Worm (Caenorhabditis elegans) whole organism, young adult: ENCODE measurements around the gene nlp-45.
A peak's percentile ranks its signal among the peaks of the same experiment; 100 is the strongest.

Source experiments
- B0035.1 ChIP-seq: sonication (generic microtip); optimal IDR thresholded peaks from 2 replicates; lab custom pipeline; 2016; ENCODE audit warnings: missing genetic modification characterization, mild to moderate bottlenecking, missing compliant biosample characterization, missing genotype, missing genetic modification reagents
- B0261.1 ChIP-seq: sonication (generic microtip); optimal IDR thresholded peaks from 2 replicates; lab custom pipeline; 2016; ENCODE audit warnings: mild to moderate bottlenecking, missing genetic modification characterization, moderate library complexity, missing compliant biosample characterization
- B0336.3 ChIP-seq: fragments of 200-800 bp; sonication (Bioruptor generic); IDR thresholded peaks from 2 replicates; pipeline ENCODE4 v1.3.6; 2022; ENCODE audit warnings: missing genetic modification characterization, missing compliant biosample characterization
- C06A6.2 ChIP-seq: fragments of 200-800 bp; sonication (Bioruptor generic); conservative IDR thresholded peaks from 2 replicates; pipeline ENCODE4 v1.3.6; 2022; ENCODE audit warnings: missing genetic modification characterization, missing compliant biosample characterization
- F10E7.11 ChIP-seq: sonication (generic microtip); optimal IDR thresholded peaks from 2 replicates; lab custom pipeline; 2017; ENCODE audit warnings: mild to moderate bottlenecking, missing genetic modification characterization, moderate library complexity, missing compliant biosample characterization
- F22D6.2 ChIP-seq: sonication (generic microtip); optimal IDR thresholded peaks from 2 replicates; lab custom pipeline; 2016; ENCODE audit warnings: mild to moderate bottlenecking, missing genetic modification characterization, missing compliant biosample characterization
- F39B2.1 ChIP-seq: fragments of 200-800 bp; sonication (Bioruptor generic); IDR thresholded peaks from 2 replicates; pipeline ENCODE4 v1.3.6; 2022; ENCODE audit warnings: missing genetic modification reagents, missing genetic modification characterization, missing compliant biosample characterization
- F49E8.2 ChIP-seq: sonication (generic microtip); optimal IDR thresholded peaks from 3 replicates; lab custom pipeline; 2017; ENCODE audit warnings: missing genetic modification characterization, mild to moderate bottlenecking, missing compliant biosample characterization, antibody characterized with exemption, moderate library complexity; ENCODE audit not compliant: insufficient read depth
- K11D2.4 ChIP-seq: fragments of 200-800 bp; sonication (Bioruptor generic); IDR thresholded peaks from 2 replicates; pipeline ENCODE4 v1.3.6; 2022; ENCODE audit warnings: missing genetic modification reagents, missing genetic modification characterization, missing compliant biosample characterization
- K12H6.12 ChIP-seq: fragments of 200-800 bp; sonication (Bioruptor generic); optimal IDR thresholded peaks from 2 replicates; lab custom pipeline; 2018; ENCODE audit warnings: mild to moderate bottlenecking, missing genetic modification characterization, missing compliant biosample characterization
- T07F8.4 ChIP-seq: sonication (generic microtip); optimal IDR thresholded peaks from 2 replicates; lab custom pipeline; 2016; ENCODE audit warnings: mild to moderate bottlenecking, missing genetic modification characterization, moderate library complexity, missing compliant biosample characterization
- Y53G8AR.9 ChIP-seq: fragments of 200-800 bp; sonication (Bioruptor generic); conservative IDR thresholded peaks from 2 replicates; pipeline ENCODE4 v1.3.6; 2022; ENCODE audit warnings: missing genetic modification reagents, missing genetic modification characterization, missing compliant biosample characterization
- Y56A3A.18 ChIP-seq: fragments of 200-800 bp; sonication (Bioruptor generic); IDR thresholded peaks from 2 replicates; pipeline ENCODE4 v1.3.6; 2022; ENCODE audit warnings: missing genetic modification reagents, missing genetic modification characterization, missing compliant biosample characterization
- Y95B8A.8 ChIP-seq: fragments of 200-800 bp; sonication (Bioruptor generic); IDR thresholded peaks from 2 replicates; pipeline ENCODE4 v1.3.6; 2022; ENCODE audit warnings: missing genetic modification reagents, missing genetic modification characterization, missing compliant biosample characterization
- aptf-2 ChIP-seq: fragments of 200-800 bp; sonication (Bioruptor generic); conservative IDR thresholded peaks from 2 replicates; pipeline ENCODE4 v1.3.6; 2022; ENCODE audit warnings: missing genetic modification reagents, missing genetic modification characterization, missing compliant biosample characterization
- aptf-3 ChIP-seq: fragments of 200-800 bp; sonication (Bioruptor generic); IDR thresholded peaks from 2 replicates; pipeline ENCODE4 v1.3.6; 2022; ENCODE audit warnings: missing genetic modification characterization, missing compliant biosample characterization
- atf-7 ChIP-seq: sonication (generic microtip); optimal IDR thresholded peaks from 2 replicates; lab custom pipeline; 2017; ENCODE audit warnings: mild to moderate bottlenecking, missing genetic modification characterization, missing compliant biosample characterization
- ccch-3 ChIP-seq: fragments of 200-800 bp; sonication (Bioruptor generic); optimal IDR thresholded peaks from 2 replicates; lab custom pipeline; 2018; ENCODE audit warnings: mild to moderate bottlenecking, missing genetic modification characterization, missing compliant biosample characterization
- cebp-1 ChIP-seq, 2 experiments: fragments of 200-800 bp in 1 of 2; sonication (Bioruptor generic) in 1 of 2; sonication (generic microtip) in 1 of 2; IDR thresholded peaks in 1 of 2; optimal IDR thresholded peaks in 1 of 2; 2 replicates each; pipeline versions ENCODE4 v1.3.6 to Lab custom; 2017 to 2022; ENCODE audit warnings: missing compliant biosample characterization in 2 of 2, missing genetic modification characterization in 2 of 2, mild to moderate bottlenecking in 1 of 2, missing genetic modification reagents in 1 of 2, moderate library complexity in 1 of 2
- cebp-2 ChIP-seq: fragments of 200-800 bp; sonication (Bioruptor generic); IDR thresholded peaks from 2 replicates; pipeline ENCODE4 v1.3.6; 2022; ENCODE audit warnings: missing genetic modification characterization, missing compliant biosample characterization
- ceh-79 ChIP-seq: sonication (generic microtip); optimal IDR thresholded peaks from 2 replicates; lab custom pipeline; 2017; ENCODE audit warnings: mild to moderate bottlenecking, missing genetic modification characterization, missing compliant biosample characterization
- ceh-91 ChIP-seq: fragments of 200-800 bp; sonication (Bioruptor generic); IDR thresholded peaks from 2 replicates; pipeline ENCODE4 v1.3.6; 2022; ENCODE audit warnings: missing genetic modification reagents, missing genetic modification characterization, missing compliant biosample characterization
- dox-1 ChIP-seq: fragments of 200-800 bp; sonication (Bioruptor generic); IDR thresholded peaks from 2 replicates; pipeline ENCODE4 v1.3.6; 2022; ENCODE audit warnings: missing genetic modification reagents, missing genetic modification characterization, missing compliant biosample characterization
- dpff-1 ChIP-seq: sonication (generic microtip); optimal IDR thresholded peaks from 2 replicates; lab custom pipeline; 2017; ENCODE audit warnings: mild to moderate bottlenecking, missing genetic modification characterization, missing compliant biosample characterization
- dpl-1 ChIP-seq: fragments of 150-350 bp; optimal IDR thresholded peaks from 2 replicates; lab custom pipeline; 2014; ENCODE audit warnings: missing biosample characterization, missing genetic modification reagents, missing genetic modification characterization
- egl-44 ChIP-seq: fragments of 200-800 bp; sonication (Bioruptor generic); IDR thresholded peaks from 2 replicates; pipeline ENCODE4 v1.3.6; 2022; ENCODE audit warnings: missing genetic modification reagents, missing genetic modification characterization, missing compliant biosample characterization
- gei-17 ChIP-seq: fragments of 200-800 bp; sonication (Bioruptor generic); optimal IDR thresholded peaks from 2 replicates; lab custom pipeline; 2018; ENCODE audit warnings: mild to moderate bottlenecking, missing genetic modification characterization, missing compliant biosample characterization
- lag-1 ChIP-seq: fragments of 200-800 bp; sonication (Bioruptor generic); IDR thresholded peaks from 2 replicates; pipeline ENCODE4 v1.3.6; 2022; ENCODE audit warnings: missing genetic modification reagents, missing genetic modification characterization, missing compliant biosample characterization
- lin-40 ChIP-seq: sonication (generic microtip); optimal IDR thresholded peaks from 2 replicates; lab custom pipeline; 2016; ENCODE audit warnings: missing genetic modification characterization, mild to moderate bottlenecking, missing compliant biosample characterization, missing genotype, missing genetic modification reagents
- madf-10 ChIP-seq: sonication (generic microtip); optimal IDR thresholded peaks from 2 replicates; lab custom pipeline; 2016; ENCODE audit warnings: mild to moderate bottlenecking, missing genetic modification characterization, missing compliant biosample characterization
- mcd-1 ChIP-seq: fragments of 200-800 bp; sonication (Bioruptor generic); IDR thresholded peaks from 2 replicates; pipeline ENCODE4 v1.3.6; 2022; ENCODE audit warnings: missing genetic modification reagents, missing genetic modification characterization, missing compliant biosample characterization
- mel-28 ChIP-seq: sonication (generic microtip); optimal IDR thresholded peaks from 2 replicates; lab custom pipeline; 2016; ENCODE audit warnings: borderline replicate concordance, mild to moderate bottlenecking, missing genetic modification characterization, missing compliant biosample characterization
- nfya-2 ChIP-seq: fragments of 200-800 bp; sonication (Bioruptor generic); IDR thresholded peaks from 2 replicates; pipeline ENCODE4 v1.3.6; 2022; ENCODE audit warnings: missing genetic modification reagents, missing genetic modification characterization, missing compliant biosample characterization
- nfyb-1 ChIP-seq: fragments of 200-800 bp; sonication (Bioruptor generic); IDR thresholded peaks from 2 replicates; pipeline ENCODE4 v1.3.6; 2022; ENCODE audit warnings: missing genetic modification reagents, missing genetic modification characterization, missing compliant biosample characterization
- nhr-179 ChIP-seq: sonication (generic microtip); optimal IDR thresholded peaks from 2 replicates; lab custom pipeline; 2016; ENCODE audit warnings: mild to moderate bottlenecking, missing genetic modification characterization, missing compliant biosample characterization
- nhr-27 ChIP-seq: fragments of 200-800 bp; sonication (Bioruptor generic); optimal IDR thresholded peaks from 2 replicates; lab custom pipeline; 2018; ENCODE audit warnings: mild to moderate bottlenecking, missing genetic modification characterization, moderate library complexity, missing compliant biosample characterization
- nhr-80 ChIP-seq: sonication (generic microtip); optimal IDR thresholded peaks from 2 replicates; lab custom pipeline; 2016; ENCODE audit warnings: missing genetic modification characterization, missing compliant biosample characterization
- rcor-1 ChIP-seq: fragments of 200-800 bp; sonication (Bioruptor generic); IDR thresholded peaks from 2 replicates; pipeline ENCODE4 v1.3.6; 2022; ENCODE audit warnings: missing genetic modification reagents, missing genetic modification characterization, missing compliant biosample characterization
- snpc-1.1 ChIP-seq: sonication (generic microtip); optimal IDR thresholded peaks from 2 replicates; lab custom pipeline; 2017; ENCODE audit warnings: missing genetic modification characterization, mild to moderate bottlenecking, missing compliant biosample characterization, antibody characterized with exemption, moderate library complexity, missing genotype, missing genetic modification reagents; ENCODE audit not compliant: insufficient read depth
- snpc-1.3 ChIP-seq: sonication (generic microtip); optimal IDR thresholded peaks from 2 replicates; lab custom pipeline; 2017; ENCODE audit warnings: missing genetic modification characterization, mild to moderate bottlenecking, missing compliant biosample characterization, antibody characterized with exemption, moderate library complexity, missing genotype, missing genetic modification reagents; ENCODE audit not compliant: insufficient read depth
- snpc-3.4 ChIP-seq: sonication (generic microtip); optimal IDR thresholded peaks from 2 replicates; lab custom pipeline; 2017; ENCODE audit warnings: missing genetic modification characterization, mild to moderate bottlenecking, missing compliant biosample characterization, antibody characterized with exemption, moderate library complexity, missing genotype, missing genetic modification reagents
- unc-62 ChIP-seq: fragments of 150-350 bp; optimal IDR thresholded peaks from 2 replicates; lab custom pipeline; 2014; ENCODE audit warnings: missing biosample characterization, missing genetic modification reagents, missing genetic modification characterization
- zim-3 ChIP-seq: sonication (generic microtip); optimal IDR thresholded peaks from 2 replicates; lab custom pipeline; 2017; ENCODE audit warnings: mild to moderate bottlenecking, missing genetic modification characterization, moderate library complexity, missing compliant biosample characterization
- ztf-22 ChIP-seq: fragments of 200-800 bp; sonication (Bioruptor generic); optimal IDR thresholded peaks from 2 replicates; lab custom pipeline; 2018; ENCODE audit warnings: mild to moderate bottlenecking, missing genetic modification characterization, moderate library complexity, missing compliant biosample characterization
- ztf-26 ChIP-seq: sonication (generic microtip); optimal IDR thresholded peaks from 2 replicates; lab custom pipeline; 2017; ENCODE audit warnings: missing genetic modification characterization, missing compliant biosample characterization

The nlp-45 gene

DNA sequence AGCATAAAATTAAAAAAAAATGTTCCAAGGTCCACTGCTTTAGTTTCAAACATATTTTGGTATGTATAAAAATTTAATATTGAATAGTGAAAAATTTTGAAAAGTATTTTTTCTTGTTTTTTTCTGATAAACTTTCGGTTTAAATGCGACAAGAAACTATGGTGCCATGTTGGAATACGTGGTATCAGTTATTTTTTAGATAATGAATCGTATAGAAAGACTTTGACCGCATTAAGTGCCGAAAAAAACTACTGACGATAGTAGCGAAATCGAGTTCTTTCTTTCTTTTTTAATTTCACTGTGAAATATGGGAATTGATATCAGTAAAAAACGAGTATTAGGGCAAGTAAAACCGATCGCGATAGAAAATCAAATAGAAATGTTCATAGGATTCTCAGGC is 27.8 kb upstream of the nlp-45 start, which contains the start of gene T24D8.6 (continued):
- no peak for TF ChIP-seq zim-3 (tag; lab: Kevin White, UChicago)
- no peak for TF ChIP-seq ztf-26 (tag; lab: Kevin White, UChicago)

DNA sequence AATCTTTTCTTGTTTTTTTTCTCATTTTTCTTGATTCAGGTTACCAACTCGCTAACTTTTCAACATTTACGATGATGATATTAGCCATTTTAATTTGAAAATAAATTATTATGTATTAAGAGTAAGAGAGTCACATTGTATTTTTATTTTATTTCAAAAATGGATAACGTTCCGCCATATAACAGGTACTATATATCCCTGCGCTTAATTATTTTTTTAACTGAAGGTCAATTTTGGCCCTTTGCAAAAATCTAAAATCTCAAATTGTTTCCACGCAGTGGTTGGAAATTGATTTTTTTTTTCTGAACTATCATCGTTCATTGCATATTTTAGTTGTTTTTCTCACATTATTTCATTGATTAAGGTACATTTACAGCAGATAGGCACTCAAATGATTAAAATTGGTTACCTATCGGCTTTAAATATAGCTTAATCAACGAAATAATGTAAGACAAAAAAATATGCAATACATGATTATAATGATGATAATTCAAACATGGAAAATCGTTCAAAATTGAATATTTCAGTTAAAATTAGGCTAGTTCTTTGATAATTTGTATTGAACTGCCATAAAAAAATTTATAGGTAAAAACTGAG is 26.7 kb upstream of the nlp-45 start:
- TF ChIP-seq C06A6.2 (peak; percentile 83), ceh-91 (GFP tag; lab: Robert Waterston, UW) (no peak), lag-1 (GFP tag; lab: Robert Waterston, UW) (no peak), dpl-1 (GFP tag; lab: Kevin White, UChicago) (no peak), F22D6.2 (peak; percentile 89), T07F8.4 (peak; percentile 48), nhr-80 (tag; lab: Kevin White, UChicago) (peak; percentile 71), nhr-179 (tag; lab: Kevin White, UChicago) (peak; percentile 43), cebp-2 (GFP tag; lab: Robert Waterston, UW) (no peak), snpc-1.1 (tag; lab: Kevin White, UChicago) (no peak), snpc-3.4 (tag; lab: Kevin White, UChicago) (peak; percentile 18), aptf-2 (GFP tag; lab: Robert Waterston, UW) (no peak), nhr-27 (peak; percentile 6), ztf-26 (tag; lab: Kevin White, UChicago) (peak; percentile 98), K12H6.12 (tag; lab: Kevin White, UChicago) (peak; percentile 68), snpc-1.3 (no peak), mel-28 (tag; lab: Kevin White, UChicago) (no peak), F49E8.2 (tag; lab: Kevin White, UChicago) (no peak), unc-62 (GFP tag; lab: Kevin White, UChicago) (no peak), dox-1 (peak; percentile 86), lin-40 (tag; lab: Kevin White, UChicago) (peak; percentile 99), mcd-1 (peak; percentile 61; the same call in 1 of the 2 replicates), aptf-3 (GFP tag; lab: Robert Waterston, UW) (no peak), B0336.3 (GFP tag; lab: Robert Waterston, UW) (peak; percentile 93), madf-10 (peak; percentile 87), nfya-2 (GFP tag; lab: Robert Waterston, UW) (no peak), Y95B8A.8 (GFP tag; lab: Robert Waterston, UW) (no peak), cebp-1 (GFP tag; IDR thresholded peaks at IDR 0.05; lab: Robert Waterston, UW) (no peak), cebp-1 (tag; optimal IDR thresholded peaks at IDR 0.05; lab: Kevin White, UChicago) (peak; percentile 87), dpff-1 (tag; lab: Kevin White, UChicago) (peak; percentile 26), ceh-79 (tag; lab: Kevin White, UChicago) (no peak), B0261.1 (peak; percentile 44), gei-17 (GFP tag; lab: Kevin White, UChicago) (peak; percentile 96), egl-44 (GFP tag; lab: Robert Waterston, UW) (0 out of 2 replicates have a peak, but pooled peaks have one; percentile 60), nfyb-1 (peak; percentile 88), rcor-1 (GFP tag; lab: Robert Waterston, UW) (peak; percentile 59; the same call in 1 of the 2 replicates), F10E7.11 (peak; percentile 1), K11D2.4 (GFP tag; lab: Robert Waterston, UW) (peak; percentile 93), atf-7 (tag; lab: Kevin White, UChicago) (peak; percentile 62), Y56A3A.18 (peak; percentile 95), F39B2.1 (GFP tag; lab: Robert Waterston, UW) (no peak), ztf-22 (GFP tag; lab: Kevin White, UChicago) (peak; percentile 33), Y53G8AR.9 (GFP tag; lab: Robert Waterston, UW) (peak; percentile 92), ccch-3 (peak; percentile 60), B0035.1 (tag; lab: Kevin White, UChicago) (peak; percentile 81)
